Worm (Caenorhabditis elegans) whole organism, late embryonic: ENCODE data around the gene angl-1.
A peak's percentile ranks its signal among the peaks of the same experiment; 100 is the strongest.

Source experiments
- C38D4.7 ChIP-seq: fragments of 200-800 bp; sonication (Bioruptor generic); optimal IDR thresholded peaks from 2 replicates; lab custom pipeline; 2018; ENCODE audit warnings: mild to moderate bottlenecking, missing genetic modification characterization, moderate library complexity, missing compliant biosample characterization
- K02D7.2 ChIP-seq: sonication (generic microtip); optimal IDR thresholded peaks from 2 replicates; lab custom pipeline; 2017; ENCODE audit warnings: mild to moderate bottlenecking, missing genetic modification characterization, missing compliant biosample characterization
- ahr-1 ChIP-seq: sonication (generic microtip); optimal IDR thresholded peaks from 2 replicates; lab custom pipeline; 2016; ENCODE audit warnings: missing genetic modification characterization, missing compliant biosample characterization
- ceh-2 ChIP-seq: sonication (generic microtip); optimal IDR thresholded peaks from 2 replicates; lab custom pipeline; 2016; ENCODE audit warnings: missing genotype, missing genetic modification characterization, missing compliant biosample characterization
- ceh-34 ChIP-seq: sonication (generic microtip); optimal IDR thresholded peaks from 2 replicates; lab custom pipeline; 2016; ENCODE audit warnings: mild to moderate bottlenecking, missing genetic modification characterization, missing compliant biosample characterization
- ceh-45 ChIP-seq: fragments of 200-800 bp; sonication (Bioruptor generic); IDR thresholded peaks from 2 replicates; pipeline ENCODE4 v1.3.6; 2022; ENCODE audit warnings: missing genetic modification reagents, missing genetic modification characterization, missing compliant biosample characterization
- ceh-48 ChIP-seq: sonication (generic microtip); optimal IDR thresholded peaks from 2 replicates; lab custom pipeline; 2016; ENCODE audit warnings: missing genetic modification characterization, inconsistent platforms, missing compliant biosample characterization
- che-1 ChIP-seq: sonication (generic microtip); optimal IDR thresholded peaks from 2 replicates; lab custom pipeline; 2016; ENCODE audit warnings: mild to moderate bottlenecking, missing genetic modification characterization, missing compliant biosample characterization
- dmd-4 ChIP-seq: sonication (generic microtip); optimal IDR thresholded peaks from 2 replicates; lab custom pipeline; 2016; ENCODE audit warnings: borderline replicate concordance, missing genetic modification characterization, missing compliant biosample characterization
- elt-2 ChIP-seq: sonication (generic microtip); optimal IDR thresholded peaks from 2 replicates; lab custom pipeline; 2016; ENCODE audit warnings: missing genetic modification reagents, missing genetic modification characterization, missing compliant biosample characterization
- ets-4 ChIP-seq: sonication (generic microtip); optimal IDR thresholded peaks from 2 replicates; lab custom pipeline; 2016; ENCODE audit warnings: missing genetic modification characterization, missing compliant biosample characterization
- fkh-10 ChIP-seq: fragments of 150-350 bp; optimal IDR thresholded peaks from 2 replicates; lab custom pipeline; 2014; ENCODE audit warnings: missing biosample characterization, missing genetic modification reagents, missing genetic modification characterization
- gmeb-2 ChIP-seq: sonication (generic microtip); optimal IDR thresholded peaks from 2 replicates; lab custom pipeline; 2016; ENCODE audit warnings: missing genetic modification characterization, inconsistent platforms, missing compliant biosample characterization
- hlh-13 ChIP-seq: fragments of 200-800 bp; sonication (Bioruptor generic); optimal IDR thresholded peaks from 2 replicates; lab custom pipeline; 2018; ENCODE audit warnings: mild to moderate bottlenecking, missing genetic modification characterization, missing compliant biosample characterization
- hlh-15 ChIP-seq: sonication (generic microtip); optimal IDR thresholded peaks from 2 replicates; lab custom pipeline; 2016; ENCODE audit warnings: missing genetic modification characterization, missing compliant biosample characterization
- hlh-6 ChIP-seq: sonication (generic microtip); optimal IDR thresholded peaks from 2 replicates; lab custom pipeline; 2016; ENCODE audit warnings: missing genotype, missing genetic modification characterization, missing compliant biosample characterization
- hlh-8 ChIP-seq: sonication (generic microtip); optimal IDR thresholded peaks from 2 replicates; lab custom pipeline; 2016; ENCODE audit warnings: missing genotype, missing genetic modification characterization, missing compliant biosample characterization
- lin-11 ChIP-seq: fragments of 200-800 bp; sonication (Bioruptor generic); optimal IDR thresholded peaks from 2 replicates; lab custom pipeline; 2018; ENCODE audit warnings: mild to moderate bottlenecking, missing genetic modification characterization, missing compliant biosample characterization
- madf-2 ChIP-seq: sonication (generic microtip); optimal IDR thresholded peaks from 2 replicates; lab custom pipeline; 2017; ENCODE audit warnings: missing genetic modification characterization, missing compliant biosample characterization
- mec-3 ChIP-seq: sonication (generic microtip); optimal IDR thresholded peaks from 2 replicates; lab custom pipeline; 2016; ENCODE audit warnings: borderline replicate concordance, missing genetic modification characterization, missing compliant biosample characterization
- nfya-1 ChIP-seq: sonication (generic microtip); optimal IDR thresholded peaks from 2 replicates; lab custom pipeline; 2017; ENCODE audit warnings: missing genetic modification characterization, mild to moderate bottlenecking, missing compliant biosample characterization, antibody characterized with exemption, moderate library complexity
- nhr-11 ChIP-seq: fragments of 150-350 bp; optimal IDR thresholded peaks from 2 replicates; lab custom pipeline; 2014; ENCODE audit warnings: missing biosample characterization, missing genetic modification characterization
- nhr-232 ChIP-seq: sonication (generic microtip); optimal IDR thresholded peaks from 2 replicates; lab custom pipeline; 2016; ENCODE audit warnings: missing genetic modification characterization, missing compliant biosample characterization
- npax-4 ChIP-seq: sonication (generic microtip); optimal IDR thresholded peaks from 2 replicates; lab custom pipeline; 2016; ENCODE audit warnings: missing genetic modification characterization, missing compliant biosample characterization
- odd-2 ChIP-seq: sonication (generic microtip); optimal IDR thresholded peaks from 2 replicates; lab custom pipeline; 2017; ENCODE audit warnings: antibody characterized with exemption, mild to moderate bottlenecking, missing genetic modification characterization, missing compliant biosample characterization
- pag-3 ChIP-seq: sonication (generic microtip); optimal IDR thresholded peaks from 2 replicates; lab custom pipeline; 2016; ENCODE audit warnings: missing compliant biosample characterization, missing genetic modification characterization, borderline replicate concordance
- pha-2 ChIP-seq: sonication (generic microtip); optimal IDR thresholded peaks from 2 replicates; lab custom pipeline; 2017; ENCODE audit warnings: mild to moderate bottlenecking, missing genetic modification characterization, missing compliant biosample characterization
- pha-4 ChIP-seq: fragments of 150-350 bp; optimal IDR thresholded peaks from 2 replicates; lab custom pipeline; 2018; ENCODE audit warnings: missing biosample characterization, missing genetic modification reagents, missing genetic modification characterization
- pqm-1 ChIP-seq: sonication (generic microtip); optimal IDR thresholded peaks from 2 replicates; lab custom pipeline; 2016; ENCODE audit warnings: missing genetic modification characterization, missing compliant biosample characterization
- pros-1 ChIP-seq: fragments of 150-350 bp; optimal IDR thresholded peaks from 2 replicates; lab custom pipeline; 2014; ENCODE audit warnings: missing biosample characterization, missing genetic modification reagents, missing genetic modification characterization
- rnt-1 ChIP-seq: sonication (generic microtip); optimal IDR thresholded peaks from 2 replicates; lab custom pipeline; 2016; ENCODE audit warnings: missing genetic modification characterization, missing compliant biosample characterization
- sdc-2 ChIP-seq: sonication (generic microtip); optimal IDR thresholded peaks from 2 replicates; lab custom pipeline; 2016; ENCODE audit warnings: missing genotype, missing genetic modification characterization, missing compliant biosample characterization
- sox-2 ChIP-seq: fragments of 200-800 bp; sonication (Bioruptor generic); IDR thresholded peaks from 2 replicates; pipeline ENCODE4 v1.3.6; 2022; ENCODE audit warnings: missing genetic modification reagents, missing genetic modification characterization, missing compliant biosample characterization
- syd-9 ChIP-seq: sonication (generic microtip); optimal IDR thresholded peaks from 2 replicates; lab custom pipeline; 2016; ENCODE audit warnings: mild to moderate bottlenecking, missing genetic modification characterization, moderate library complexity, missing compliant biosample characterization
- tbx-7 ChIP-seq: sonication (generic microtip); optimal IDR thresholded peaks from 2 replicates; lab custom pipeline; 2016; ENCODE audit warnings: missing genotype, missing genetic modification characterization, missing compliant biosample characterization
- unc-3 ChIP-seq, 2 experiments: fragments of 200-800 bp in 1 of 2; sonication (Bioruptor generic) in 1 of 2; sonication (generic microtip) in 1 of 2; conservative IDR thresholded peaks in 1 of 2; optimal IDR thresholded peaks in 1 of 2; 2 replicates each; pipeline versions ENCODE4 v1.3.6 to Lab custom; 2016 to 2022; ENCODE audit warnings: missing compliant biosample characterization in 2 of 2, missing genetic modification characterization in 2 of 2, missing genetic modification reagents in 1 of 2
- unc-42 ChIP-seq: sonication (generic microtip); optimal IDR thresholded peaks from 2 replicates; lab custom pipeline; 2016; ENCODE audit warnings: missing genotype, missing genetic modification characterization, missing compliant biosample characterization
- unc-86 ChIP-seq: sonication (generic microtip); optimal IDR thresholded peaks from 2 replicates; lab custom pipeline; 2016; ENCODE audit warnings: missing genetic modification characterization, missing compliant biosample characterization

angl-1 gene

ce11 chrV:2652557-2653133 is at the start of gene angl-1, which contains the start of gene W02H5.8:
TSS of gene angl-1 (plus strand) at chrV:2653083.
TSS of gene W02H5.8 (minus strand) at chrV:2652657.
- TF ChIP-seq nfya-1 (no peak), npax-4 (tag; lab: Kevin White, UChicago) (no peak), odd-2 (tag; lab: Kevin White, UChicago) (no peak), pha-2 (tag; lab: Kevin White, UChicago) (no peak), dmd-4 (no peak), K02D7.2 (no peak), hlh-8 (tag; lab: Kevin White, UChicago) (no peak), fkh-10 (no peak), pqm-1 (tag; lab: Kevin White, UChicago) (no peak), syd-9 (no peak), unc-86 (no peak), pha-4 (tag; lab: Kevin White, UChicago) (no peak)

- TF ChIP-seq unc-3 (GFP tag; conservative IDR thresholded peaks at IDR 0.05; lab: Robert Waterston, UW) (no peak), unc-3 (tag; optimal IDR thresholded peaks at IDR 0.05; lab: Kevin White, UChicago) (no peak), hlh-6 (tag; lab: Kevin White, UChicago) (no peak), pha-4 (tag; lab: Kevin White, UChicago) (no peak), hlh-8 (tag; lab: Kevin White, UChicago) (no peak), ahr-1 (tag; lab: Kevin White, UChicago) (no peak), ceh-2 (no peak), ceh-48 (tag; lab: Kevin White, UChicago) (no peak), madf-2 (tag; lab: Kevin White, UChicago) (no peak), hlh-15 (tag; lab: Kevin White, UChicago) (no peak), pag-3 (no peak), che-1 (tag; lab: Kevin White, UChicago) (no peak), hlh-13 (GFP tag; lab: Kevin White, UChicago) (no peak), ets-4 (tag; lab: Kevin White, UChicago) (no peak)
These were observed 44.5 kb upstream of the angl-1 start, which contains the start of gene acr-17 for ce11 chrV:2608352-2608751. TSS of gene acr-17 (plus strand) at chrV:2608652.

ce11 chrV:2614986-2615687 is 37.7 kb upstream of the angl-1 start, which contains the start of gene F53E10.1:
TSS of gene F53E10.1 (plus strand) at chrV:2615310.
- TF ChIP-seq sdc-2 (no peak), C38D4.7 (GFP tag; lab: Kevin White, UChicago) (no peak), madf-2 (tag; lab: Kevin White, UChicago) (no peak), elt-2 (tag; lab: Kevin White, UChicago) (peak; percentile 10)
- TF ChIP-seq, all 69 proteins: peak for 1

- TF ChIP-seq unc-3 (GFP tag; conservative IDR thresholded peaks at IDR 0.05; lab: Robert Waterston, UW) (no peak), unc-3 (tag; optimal IDR thresholded peaks at IDR 0.05; lab: Kevin White, UChicago) (no peak), gmeb-2 (tag; lab: Kevin White, UChicago) (no peak), pha-2 (tag; lab: Kevin White, UChicago) (no peak), ceh-34 (tag; lab: Kevin White, UChicago) (no peak), lin-11 (tag; lab: Kevin White, UChicago) (no peak), unc-42 (tag; lab: Kevin White, UChicago) (no peak), unc-86 (no peak), ahr-1 (tag; lab: Kevin White, UChicago) (no peak), nhr-232 (tag; lab: Kevin White, UChicago) (no peak), rnt-1 (tag; lab: Kevin White, UChicago) (no peak), pros-1 (tag; lab: Kevin White, UChicago) (no peak), syd-9 (no peak), che-1 (tag; lab: Kevin White, UChicago) (no peak), sox-2 (GFP tag; lab: Robert Waterston, UW) (no peak), nhr-11 (no peak), tbx-7 (no peak), ets-4 (tag; lab: Kevin White, UChicago) (no peak), mec-3 (tag; lab: Kevin White, UChicago) (no peak), odd-2 (tag; lab: Kevin White, UChicago) (no peak), ceh-45 (GFP tag; lab: Robert Waterston, UW) (no peak)
These were observed 35.4 kb upstream of the angl-1 start for ce11 chrV:2617499-2617898.
